Worm (Caenorhabditis elegans) whole organism, L2 larva: ENCODE results near the gene F46C5.6.

Experiments
- C34F6.9 ChIP-seq: fragments of 150-350 bp; optimal IDR thresholded peaks from 2 replicates; lab custom pipeline; 2014; ENCODE audit warnings: missing biosample characterization, missing genetic modification characterization
- F13H6.1 ChIP-seq: sonication (generic microtip); optimal IDR thresholded peaks from 2 replicates; lab custom pipeline; 2016; ENCODE audit warnings: missing genetic modification characterization, missing compliant biosample characterization
- ZK546.5 ChIP-seq: sonication (generic microtip); optimal IDR thresholded peaks from 2 replicates; lab custom pipeline; 2017; ENCODE audit warnings: missing biosample characterization, missing genetic modification characterization
- aly-2 ChIP-seq: fragments of 150-350 bp; optimal IDR thresholded peaks from 2 replicates; lab custom pipeline; 2014; ENCODE audit warnings: missing biosample characterization, missing genetic modification characterization
- ceh-16 ChIP-seq: fragments of 150-350 bp; optimal IDR thresholded peaks from 2 replicates; lab custom pipeline; 2014; ENCODE audit warnings: missing biosample characterization, missing genetic modification characterization
- ceh-82 ChIP-seq: fragments of 150-350 bp; optimal IDR thresholded peaks from 2 replicates; lab custom pipeline; 2014; ENCODE audit warnings: missing biosample characterization, missing genetic modification characterization
- egl-27 ChIP-seq: sonication (generic microtip); optimal IDR thresholded peaks from 3 replicates; lab custom pipeline; 2017; ENCODE audit warnings: missing biosample characterization, missing genetic modification reagents, missing genetic modification characterization
- elt-3 ChIP-seq: sonication (generic microtip); optimal IDR thresholded peaks from 2 replicates; lab custom pipeline; 2017; ENCODE audit warnings: missing biosample characterization, missing genetic modification characterization
- fos-1 ChIP-seq: fragments of 150-350 bp; optimal IDR thresholded peaks from 2 replicates; lab custom pipeline; 2014; ENCODE audit warnings: missing biosample characterization, missing genetic modification characterization
- gmeb-1 ChIP-seq: fragments of 150-350 bp; optimal IDR thresholded peaks from 2 replicates; lab custom pipeline; 2014; ENCODE audit warnings: missing biosample characterization, missing genetic modification characterization
- lin-11 ChIP-seq: fragments of 150-350 bp; sonication (generic microtip); optimal IDR thresholded peaks from 2 replicates; lab custom pipeline; 2014; ENCODE audit warnings: missing biosample characterization, missing genetic modification characterization, inconsistent platforms, mixed read lengths
- lsy-2 ChIP-seq, 2 experiments: fragments of 150-350 bp in 1 of 2; sonication (generic microtip) in 1 of 2; optimal IDR thresholded peaks; 2 replicates each; lab custom pipeline; 2014 to 2017; ENCODE audit warnings: missing biosample characterization in 2 of 2, missing genetic modification characterization in 2 of 2
- mab-5 ChIP-seq: fragments of 150-350 bp; optimal IDR thresholded peaks from 2 replicates; lab custom pipeline; 2014; ENCODE audit warnings: missing biosample characterization, missing genetic modification characterization
- mbf-1 ChIP-seq: sonication (generic microtip); optimal IDR thresholded peaks from 2 replicates; lab custom pipeline; 2017; ENCODE audit warnings: missing biosample characterization, missing genetic modification characterization
- mdl-1 ChIP-seq, 2 experiments: fragments of 150-350 bp in 1 of 2; sonication (generic microtip) in 1 of 2; optimal IDR thresholded peaks; 2 replicates each; lab custom pipeline; 2017; ENCODE audit warnings: missing biosample characterization in 2 of 2, missing genetic modification characterization in 2 of 2
- nhr-12 ChIP-seq: fragments of 150-350 bp; optimal IDR thresholded peaks from 2 replicates; lab custom pipeline; 2014; ENCODE audit warnings: missing biosample characterization, missing genetic modification characterization
- nhr-129 ChIP-seq: fragments of 150-350 bp; optimal IDR thresholded peaks from 2 replicates; lab custom pipeline; 2014; ENCODE audit warnings: missing biosample characterization, missing genetic modification characterization
- nhr-23 ChIP-seq: fragments of 150-350 bp; optimal IDR thresholded peaks from 2 replicates; lab custom pipeline; 2014; ENCODE audit warnings: missing biosample characterization, missing genetic modification reagents, missing genetic modification characterization
- nhr-237 ChIP-seq: fragments of 150-350 bp; optimal IDR thresholded peaks from 2 replicates; lab custom pipeline; 2014; ENCODE audit warnings: missing biosample characterization, missing genetic modification characterization
- nhr-25 ChIP-seq: fragments of 150-350 bp; sonication (generic microtip); optimal IDR thresholded peaks from 3 replicates; lab custom pipeline; 2014; ENCODE audit warnings: missing biosample characterization, missing genetic modification characterization
- peb-1 ChIP-seq: fragments of 150-350 bp; optimal IDR thresholded peaks from 2 replicates; lab custom pipeline; 2014; ENCODE audit warnings: missing biosample characterization, missing genetic modification characterization
- sem-4 ChIP-seq: fragments of 150-350 bp; optimal IDR thresholded peaks from 2 replicates; lab custom pipeline; 2014; ENCODE audit warnings: missing biosample characterization, missing genetic modification reagents, missing genetic modification characterization
- sma-9 ChIP-seq, 2 experiments: fragments of 150-350 bp in 1 of 2; sonication (generic microtip) in 1 of 2; optimal IDR thresholded peaks; 2 replicates each; lab custom pipeline; 2014 to 2016; ENCODE audit warnings: missing genetic modification characterization in 2 of 2, mild to moderate bottlenecking in 1 of 2, missing biosample characterization in 1 of 2, missing compliant biosample characterization in 1 of 2, missing genetic modification reagents in 1 of 2, moderate library complexity in 1 of 2
- snpc-4 ChIP-seq: fragments of 150-350 bp; optimal IDR thresholded peaks from 2 replicates; lab custom pipeline; 2014; ENCODE audit warnings: missing biosample characterization, missing genetic modification characterization
- unc-55 ChIP-seq: fragments of 150-350 bp; sonication (generic microtip); optimal IDR thresholded peaks from 3 replicates; lab custom pipeline; 2014; ENCODE audit warnings: missing biosample characterization, missing genetic modification reagents, missing genetic modification characterization
- zag-1 ChIP-seq: fragments of 150-350 bp; optimal IDR thresholded peaks from 2 replicates; lab custom pipeline; 2014; ENCODE audit warnings: missing biosample characterization, missing genetic modification characterization
- ztf-11 ChIP-seq: sonication (generic microtip); optimal IDR thresholded peaks from 2 replicates; lab custom pipeline; 2017; ENCODE audit warnings: missing biosample characterization, missing genetic modification characterization
- ztf-4 ChIP-seq: fragments of 150-350 bp; optimal IDR thresholded peaks from 2 replicates; lab custom pipeline; 2014; ENCODE audit warnings: missing biosample characterization, missing genetic modification characterization

F46C5.6 gene

ce11 chrII:8844465-8845126 is at the start of gene F46C5.6:
Gene F46C5.6, minus strand, starts transcription at chrII:8844515.
- TF ChIP-seq sma-9 (GFP tag; optimal IDR thresholded peaks at IDR 0.05; lab: Kevin White, UChicago) (peak; percentile 17), sma-9 (tag; optimal IDR thresholded peaks at IDR 0.05; lab: Kevin White, UChicago) (no peak), ztf-4 (tag; lab: Kevin White, UChicago) (no peak), C34F6.9 (tag; lab: Kevin White, UChicago) (peak; percentile 28), F13H6.1 (tag; lab: Kevin White, UChicago) (peak; percentile 84), lsy-2 (tag; optimal IDR thresholded peaks at IDR 0.05; lab: Kevin White, UChicago) (peak in 1 of 2 experiments; percentile 26), nhr-129 (tag; lab: Kevin White, UChicago) (peak; percentile 45), ztf-11 (tag; lab: Kevin White, UChicago) (no peak)
- TF ChIP-seq, all 48 proteins: peak for 5

DNA sequence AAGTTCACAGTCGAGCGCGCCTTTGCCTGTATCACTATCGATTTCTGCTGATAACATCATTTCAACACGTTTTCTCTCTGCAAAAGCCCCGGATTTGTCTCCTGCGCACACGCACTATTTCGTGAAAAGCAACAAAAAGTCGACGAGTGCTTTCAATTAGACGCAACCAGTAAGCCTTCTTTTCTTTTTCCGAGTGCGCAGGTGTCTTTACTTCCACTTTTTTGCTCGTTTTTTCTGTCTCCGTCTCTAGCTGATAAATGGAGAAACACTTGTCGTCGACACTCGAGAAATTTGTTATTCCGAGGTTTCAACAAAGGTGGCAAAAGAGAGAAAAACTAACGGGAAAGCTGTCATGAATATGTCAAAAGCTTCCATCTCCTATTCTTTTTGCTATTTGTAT is 47.3 kb upstream of the F46C5.6 start:
- peak; percentile 8 for TF ChIP-seq nhr-129 (tag; lab: Kevin White, UChicago)
- TF ChIP-seq lin-11: peak; percentile 6
- no peak for TF ChIP-seq ZK546.5 (tag; lab: Kevin White, UChicago)
- TF ChIP-seq C34F6.9 (tag; lab: Kevin White, UChicago): peak; percentile 19

ce11 chrII:8891042-8891441 is 46.7 kb upstream of the F46C5.6 start:
- TF ChIP-seq lsy-2 (tag; optimal IDR thresholded peaks at IDR 0.05; lab: Kevin White, UChicago): peak in 1 of 2 experiments; percentile 39
- no peak for TF ChIP-seq mdl-1 (tag; optimal IDR thresholded peaks at IDR 0.05; lab: Kevin White, UChicago)
- TF ChIP-seq snpc-4 (tag; lab: Kevin White, UChicago): no peak
- TF ChIP-seq ztf-4 (tag; lab: Kevin White, UChicago): no peak
- no peak for TF ChIP-seq peb-1 (tag; lab: Kevin White, UChicago)
- TF ChIP-seq fos-1 (tag; lab: Kevin White, UChicago): no peak

DNA sequence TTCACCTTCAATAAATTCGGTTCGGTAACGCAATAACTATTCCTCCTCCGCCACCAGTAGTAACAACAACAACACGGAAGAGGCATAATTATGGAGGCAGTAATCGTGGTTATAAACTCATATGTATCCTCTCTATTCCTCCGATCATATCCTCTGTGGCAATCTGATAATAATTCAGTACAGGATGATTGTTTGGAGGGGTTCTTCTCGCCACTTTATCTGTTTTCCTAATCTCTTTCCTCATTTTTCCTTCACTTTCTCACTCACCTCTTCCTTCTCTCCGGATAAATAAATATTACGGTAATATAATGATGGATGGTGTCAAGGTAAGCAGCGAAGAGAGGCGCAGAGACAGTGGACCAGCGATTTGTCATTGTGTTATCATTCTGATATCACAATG is 46.2 kb upstream of the F46C5.6 start:
- TF ChIP-seq fos-1 (tag; lab: Kevin White, UChicago) (no peak), mab-5 (tag; lab: Kevin White, UChicago) (no peak), nhr-12 (tag; lab: Kevin White, UChicago) (no peak), nhr-237 (tag; lab: Kevin White, UChicago) (no peak), nhr-23 (tag; lab: Kevin White, UChicago) (no peak), aly-2 (tag; lab: Kevin White, UChicago) (no peak), nhr-25 (tag; lab: Kevin White, UChicago) (no peak), sem-4 (tag; lab: Kevin White, UChicago) (no peak), ceh-82 (tag; lab: Kevin White, UChicago) (no peak), peb-1 (tag; lab: Kevin White, UChicago) (no peak), nhr-129 (tag; lab: Kevin White, UChicago) (no peak)

ce11 chrII:8890017-8890416 is 45.7 kb upstream of the F46C5.6 start:
- TF ChIP-seq ceh-82 (tag; lab: Kevin White, UChicago) (no peak), zag-1 (tag; lab: Kevin White, UChicago) (no peak), mab-5 (tag; lab: Kevin White, UChicago) (no peak), mdl-1 (tag; optimal IDR thresholded peaks at IDR 0.05; lab: Kevin White, UChicago) (no peak), ceh-16 (no peak)

- TF ChIP-seq lin-11 (no peak), mbf-1 (tag; lab: Kevin White, UChicago) (no peak), nhr-25 (tag; lab: Kevin White, UChicago) (no peak), mab-5 (tag; lab: Kevin White, UChicago) (no peak), ceh-82 (tag; lab: Kevin White, UChicago) (no peak), gmeb-1 (tag; lab: Kevin White, UChicago) (no peak), elt-3 (tag; lab: Kevin White, UChicago) (no peak), mdl-1 (tag; optimal IDR thresholded peaks at IDR 0.05; lab: Kevin White, UChicago) (no peak), C34F6.9 (tag; lab: Kevin White, UChicago) (no peak), sma-9 (GFP tag; optimal IDR thresholded peaks at IDR 0.05; lab: Kevin White, UChicago) (no peak), sma-9 (tag; optimal IDR thresholded peaks at IDR 0.05; lab: Kevin White, UChicago) (no peak), sem-4 (tag; lab: Kevin White, UChicago) (no peak), unc-55 (GFP tag; lab: Kevin White, UChicago) (no peak), ZK546.5 (tag; lab: Kevin White, UChicago) (no peak), nhr-12 (tag; lab: Kevin White, UChicago) (no peak), peb-1 (tag; lab: Kevin White, UChicago) (no peak), F13H6.1 (tag; lab: Kevin White, UChicago) (no peak), egl-27 (no peak)
Observed at ce11 chrII:8889589-8889988, 45.3 kb upstream of the F46C5.6 start.
